Worm (Caenorhabditis elegans) whole organism, L3 larva: ENCODE data around the gene T23E7.6.
A peak's percentile ranks its signal among the peaks of the same experiment; 100 is the strongest.

Source experiments
- R02D3.7 ChIP-seq: fragments of 150-350 bp; optimal IDR thresholded peaks from 2 replicates; lab custom pipeline; 2014; ENCODE audit warnings: missing biosample characterization, missing genetic modification characterization
- ZK546.5 ChIP-seq: sonication (generic microtip); optimal IDR thresholded peaks from 2 replicates; lab custom pipeline; 2017; ENCODE audit warnings: missing biosample characterization, missing genetic modification characterization
- aly-2 ChIP-seq: fragments of 150-350 bp; optimal IDR thresholded peaks from 2 replicates; lab custom pipeline; 2014; ENCODE audit warnings: missing biosample characterization, missing genetic modification characterization
- ama-1 ChIP-seq: fragments of 150-350 bp; optimal IDR thresholded peaks from 2 replicates; lab custom pipeline; 2018
- ceh-16 ChIP-seq: sonication (generic microtip); optimal IDR thresholded peaks from 2 replicates; lab custom pipeline; 2017; ENCODE audit warnings: missing biosample characterization, missing genetic modification characterization
- ceh-82 ChIP-seq: fragments of 150-350 bp; optimal IDR thresholded peaks from 2 replicates; lab custom pipeline; 2014; ENCODE audit warnings: missing biosample characterization, missing genetic modification characterization
- ceh-9 ChIP-seq: sonication (generic microtip); optimal IDR thresholded peaks from 2 replicates; lab custom pipeline; 2018; ENCODE audit warnings: missing biosample characterization, missing genetic modification characterization
- daf-12 ChIP-seq: fragments of 150-350 bp; optimal IDR thresholded peaks from 2 replicates; lab custom pipeline; 2014; ENCODE audit warnings: missing biosample characterization, missing genetic modification reagents, missing genetic modification characterization
- egl-27 ChIP-seq: sonication (generic microtip); optimal IDR thresholded peaks from 4 replicates; lab custom pipeline; 2017; ENCODE audit warnings: missing biosample characterization, missing genetic modification reagents, missing genetic modification characterization
- egl-5 ChIP-seq: fragments of 150-350 bp; optimal IDR thresholded peaks from 2 replicates; lab custom pipeline; 2017; ENCODE audit warnings: missing biosample characterization, missing genetic modification reagents, missing genetic modification characterization, inconsistent platforms
- elt-1 ChIP-seq: fragments of 150-350 bp; optimal IDR thresholded peaks from 2 replicates; lab custom pipeline; 2014; ENCODE audit warnings: missing biosample characterization, missing genetic modification characterization
- elt-2 ChIP-seq: sonication (generic microtip); optimal IDR thresholded peaks from 2 replicates; lab custom pipeline; 2016; ENCODE audit warnings: missing genetic modification reagents, mild to moderate bottlenecking, missing genetic modification characterization, missing compliant biosample characterization
- elt-3 ChIP-seq, 3 experiments: fragments of 150-350 bp in 1 of 3; sonication (generic microtip) in 2 of 3; optimal IDR thresholded peaks; 2 replicates in 2 of 3; 4 replicates in 1 of 3; lab custom pipeline; 2014 to 2017; ENCODE audit warnings: missing biosample characterization in 3 of 3, missing genetic modification characterization in 3 of 3
- fkh-10 ChIP-seq: sonication (generic microtip); optimal IDR thresholded peaks from 2 replicates; lab custom pipeline; 2017; ENCODE audit warnings: missing biosample characterization, missing genetic modification reagents, missing genetic modification characterization
- fkh-2 ChIP-seq: fragments of 150-350 bp; optimal IDR thresholded peaks from 2 replicates; lab custom pipeline; 2014; ENCODE audit warnings: missing biosample characterization, missing genetic modification reagents, missing genetic modification characterization
- fos-1 ChIP-seq: fragments of 150-350 bp; optimal IDR thresholded peaks from 2 replicates; lab custom pipeline; 2014; ENCODE audit warnings: missing biosample characterization, missing genetic modification characterization
- hmg-11 ChIP-seq: sonication (generic microtip); optimal IDR thresholded peaks from 2 replicates; lab custom pipeline; 2016; ENCODE audit warnings: missing genetic modification characterization, missing compliant biosample characterization
- jun-1 ChIP-seq: fragments of 150-350 bp; optimal IDR thresholded peaks from 2 replicates; lab custom pipeline; 2014; ENCODE audit warnings: missing biosample characterization, missing genetic modification reagents, missing genetic modification characterization
- lin-15B ChIP-seq: fragments of 150-350 bp; optimal IDR thresholded peaks from 2 replicates; lab custom pipeline; 2014; ENCODE audit warnings: missing biosample characterization, missing genetic modification characterization
- lin-39 ChIP-seq: fragments of 150-350 bp; optimal IDR thresholded peaks from 2 replicates; lab custom pipeline; 2018; ENCODE audit warnings: missing biosample characterization, missing genetic modification reagents, missing genetic modification characterization
- lsy-12 ChIP-seq: sonication (generic microtip); optimal IDR thresholded peaks from 2 replicates; lab custom pipeline; 2016; ENCODE audit warnings: mild to moderate bottlenecking, missing genetic modification characterization, missing compliant biosample characterization
- mdl-1 ChIP-seq: fragments of 150-350 bp; optimal IDR thresholded peaks from 2 replicates; lab custom pipeline; 2014; ENCODE audit warnings: missing biosample characterization, missing genetic modification characterization
- mml-1 ChIP-seq: fragments of 150-350 bp; sonication (generic microtip); optimal IDR thresholded peaks from 3 replicates; lab custom pipeline; 2014; ENCODE audit warnings: missing biosample characterization, missing genetic modification characterization
- nfya-1 ChIP-seq: sonication (generic microtip); optimal IDR thresholded peaks from 2 replicates; lab custom pipeline; 2017; ENCODE audit warnings: missing genetic modification characterization, mild to moderate bottlenecking, missing compliant biosample characterization, antibody characterized with exemption, moderate library complexity; ENCODE audit not compliant: insufficient read depth
- nhr-11 ChIP-seq: fragments of 150-350 bp; optimal IDR thresholded peaks from 2 replicates; lab custom pipeline; 2014; ENCODE audit warnings: missing biosample characterization, missing genetic modification characterization
- nhr-12 ChIP-seq: fragments of 150-350 bp; optimal IDR thresholded peaks from 2 replicates; lab custom pipeline; 2014; ENCODE audit warnings: missing biosample characterization, missing genetic modification characterization
- nhr-23 ChIP-seq: fragments of 150-350 bp; optimal IDR thresholded peaks from 2 replicates; lab custom pipeline; 2014; ENCODE audit warnings: missing biosample characterization, missing genetic modification reagents, missing genetic modification characterization
- nhr-237 ChIP-seq: fragments of 150-350 bp; optimal IDR thresholded peaks from 2 replicates; lab custom pipeline; 2014; ENCODE audit warnings: missing biosample characterization, missing genetic modification characterization
- nhr-25 ChIP-seq: sonication (generic microtip); optimal IDR thresholded peaks from 2 replicates; lab custom pipeline; 2017; ENCODE audit warnings: missing biosample characterization, missing genetic modification characterization
- nhr-28 ChIP-seq: fragments of 150-350 bp; optimal IDR thresholded peaks from 2 replicates; lab custom pipeline; 2014; ENCODE audit warnings: missing biosample characterization, missing genetic modification characterization
- nhr-43 ChIP-seq: sonication (generic microtip); optimal IDR thresholded peaks from 2 replicates; lab custom pipeline; 2016; ENCODE audit warnings: mild to moderate bottlenecking, missing genetic modification characterization, missing compliant biosample characterization; ENCODE audit not compliant: poor library complexity, severe bottlenecking
- nhr-67 ChIP-seq: fragments of 150-350 bp; optimal IDR thresholded peaks from 2 replicates; lab custom pipeline; 2014; ENCODE audit warnings: missing biosample characterization, missing genetic modification characterization
- nhr-76 ChIP-seq: fragments of 150-350 bp; sonication (generic microtip); optimal IDR thresholded peaks from 5 replicates; lab custom pipeline; 2014; ENCODE audit warnings: missing biosample characterization, missing genetic modification characterization
- nhr-77 ChIP-seq: fragments of 150-350 bp; optimal IDR thresholded peaks from 2 replicates; lab custom pipeline; 2014; ENCODE audit warnings: missing biosample characterization, missing genetic modification characterization
- pha-4 ChIP-seq: fragments of 150-350 bp; optimal IDR thresholded peaks from 2 replicates; lab custom pipeline; 2014; ENCODE audit warnings: missing biosample characterization, missing genetic modification reagents, missing genetic modification characterization
- pqm-1 ChIP-seq: fragments of 150-350 bp; optimal IDR thresholded peaks from 2 replicates; lab custom pipeline; 2017; ENCODE audit warnings: missing biosample characterization, missing genetic modification characterization, inconsistent platforms
- skn-1 ChIP-seq: fragments of 150-350 bp; optimal IDR thresholded peaks from 2 replicates; lab custom pipeline; 2014; ENCODE audit warnings: missing biosample characterization, missing genetic modification characterization
- snpc-4 ChIP-seq: fragments of 150-350 bp; optimal IDR thresholded peaks from 2 replicates; lab custom pipeline; 2014; ENCODE audit warnings: missing biosample characterization, missing genetic modification characterization
- tbx-2 ChIP-seq: sonication (generic microtip); optimal IDR thresholded peaks from 2 replicates; lab custom pipeline; 2016; ENCODE audit warnings: mild to moderate bottlenecking, missing genetic modification characterization, missing compliant biosample characterization
- unc-39 ChIP-seq: sonication (generic microtip); optimal IDR thresholded peaks from 4 replicates; lab custom pipeline; 2017; ENCODE audit warnings: missing biosample characterization, missing genetic modification characterization
- unc-62 ChIP-seq: fragments of 150-350 bp; sonication (generic microtip); optimal IDR thresholded peaks from 4 replicates; lab custom pipeline; 2014; ENCODE audit warnings: missing biosample characterization, missing genetic modification reagents, missing genetic modification characterization
- zag-1 ChIP-seq: fragments of 150-350 bp; optimal IDR thresholded peaks from 2 replicates; lab custom pipeline; 2014; ENCODE audit warnings: missing biosample characterization, missing genetic modification characterization
- ztf-11 ChIP-seq: fragments of 150-350 bp; optimal IDR thresholded peaks from 2 replicates; lab custom pipeline; 2014; ENCODE audit warnings: missing biosample characterization, missing genetic modification characterization
- ztf-4 ChIP-seq: fragments of 150-350 bp; optimal IDR thresholded peaks from 2 replicates; lab custom pipeline; 2014; ENCODE audit warnings: missing biosample characterization, missing genetic modification characterization

The T23E7.6 gene

ce11 chrX:17636326-17636735, 48.3 kb downstream of the T23E7.6 start:
- TF ChIP-seq aly-2 (tag; lab: Kevin White, UChicago) (no peak), elt-2 (tag; lab: Kevin White, UChicago) (peak; percentile 69), nhr-67 (tag; lab: Kevin White, UChicago) (no peak), fos-1 (tag; lab: Kevin White, UChicago) (no peak), ztf-11 (tag; lab: Kevin White, UChicago) (no peak), lsy-12 (tag; lab: Kevin White, UChicago) (no peak), R02D3.7 (no peak), mdl-1 (tag; lab: Kevin White, UChicago) (peak; percentile 31), unc-39 (tag; lab: Kevin White, UChicago) (no peak), unc-62 (GFP tag; lab: Kevin White, UChicago) (no peak), nhr-43 (peak; percentile 23), snpc-4 (tag; lab: Kevin White, UChicago) (no peak), ama-1 (lab: Kevin White, UChicago) (no peak), nhr-77 (tag; lab: Kevin White, UChicago) (no peak), ztf-4 (tag; lab: Kevin White, UChicago) (no peak), mml-1 (tag; lab: Kevin White, UChicago) (peak; percentile 35), pha-4 (tag; lab: Kevin White, UChicago) (peak; percentile 62), lin-39 (tag; lab: Kevin White, UChicago) (no peak), pqm-1 (peak; percentile 67), nfya-1 (tag; lab: Kevin White, UChicago) (peak; percentile 5), lin-15B (no peak)

- TF ChIP-seq aly-2 (tag; lab: Kevin White, UChicago) (no peak), nhr-23 (tag; lab: Kevin White, UChicago) (no peak), daf-12 (tag; lab: Kevin White, UChicago) (no peak), hmg-11 (no peak), nfya-1 (tag; lab: Kevin White, UChicago) (no peak), elt-1 (tag; lab: Kevin White, UChicago) (no peak), zag-1 (tag; lab: Kevin White, UChicago) (no peak), skn-1 (tag; lab: Kevin White, UChicago) (no peak), unc-39 (tag; lab: Kevin White, UChicago) (no peak), lsy-12 (tag; lab: Kevin White, UChicago) (no peak), nhr-11 (tag; lab: Kevin White, UChicago) (no peak), nhr-237 (tag; lab: Kevin White, UChicago) (no peak)
- TF ChIP-seq, all 47 proteins: peak for 0
These were observed 50.4 kb downstream of the T23E7.6 start for ce11 chrX:17634245-17634644.

DNA sequence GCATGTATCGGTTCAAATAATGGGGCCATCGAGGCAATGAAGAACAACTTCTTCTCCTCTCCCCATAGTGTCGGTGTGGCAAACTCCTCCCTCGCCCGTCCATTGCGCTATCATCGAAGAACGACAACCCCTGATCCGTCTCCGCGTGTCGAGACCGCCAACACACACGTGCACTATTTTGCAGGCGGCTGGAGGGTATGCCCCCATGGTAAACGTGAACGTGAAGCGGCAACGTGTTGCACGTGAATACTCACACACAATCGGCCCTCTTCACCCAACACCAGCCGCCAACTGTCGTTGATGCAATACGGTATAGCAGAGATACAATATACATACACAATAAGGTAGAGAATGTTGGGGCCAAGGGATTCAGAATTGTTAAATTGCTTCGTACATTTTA, 51.4 kb downstream of the T23E7.6 start:
- TF ChIP-seq nhr-11 (tag; lab: Kevin White, UChicago) = no peak
- peak; percentile 89 for TF ChIP-seq mml-1 (tag; lab: Kevin White, UChicago)
- TF ChIP-seq skn-1 (tag; lab: Kevin White, UChicago) = no peak
- no peak for TF ChIP-seq ceh-82 (tag; lab: Kevin White, UChicago)
- TF ChIP-seq nhr-28 (tag; lab: Kevin White, UChicago) = no peak
- no peak for TF ChIP-seq nhr-237 (tag; lab: Kevin White, UChicago)
- peak; percentile 41 for TF ChIP-seq tbx-2 (tag; lab: Kevin White, UChicago)
- no peak for TF ChIP-seq nhr-77 (tag; lab: Kevin White, UChicago)
- TF ChIP-seq unc-39 (tag; lab: Kevin White, UChicago) = no peak
- no peak for TF ChIP-seq nhr-12 (tag; lab: Kevin White, UChicago)
- no peak for TF ChIP-seq lsy-12 (tag; lab: Kevin White, UChicago)
- peak; percentile 84 for TF ChIP-seq nhr-25 (tag; lab: Kevin White, UChicago)
- TF ChIP-seq nfya-1 (tag; lab: Kevin White, UChicago) = peak; percentile 57
- no peak for TF ChIP-seq fkh-2 (tag; lab: Kevin White, UChicago)
- TF ChIP-seq ztf-11 (tag; lab: Kevin White, UChicago) = no peak
- TF ChIP-seq daf-12 (tag; lab: Kevin White, UChicago) = no peak
- no peak for TF ChIP-seq fos-1 (tag; lab: Kevin White, UChicago)
- no peak for TF ChIP-seq ama-1 (lab: Kevin White, UChicago)
- TF ChIP-seq egl-5 (tag; lab: Kevin White, UChicago) = peak; percentile 61
- peak; percentile 34 for TF ChIP-seq lin-39 (tag; lab: Kevin White, UChicago)
- TF ChIP-seq mdl-1 (tag; lab: Kevin White, UChicago) = peak; percentile 37
- TF ChIP-seq R02D3.7 = peak; percentile 2
- peak; percentile 62 for TF ChIP-seq nhr-23 (tag; lab: Kevin White, UChicago)
- no peak for TF ChIP-seq zag-1 (tag; lab: Kevin White, UChicago)
- no peak for TF ChIP-seq ceh-9 (tag; lab: Kevin White, UChicago)
- TF ChIP-seq jun-1 (tag; lab: Kevin White, UChicago) = no peak
- peak; percentile 17 for TF ChIP-seq elt-2 (tag; lab: Kevin White, UChicago)
- peak; percentile 94 for TF ChIP-seq nhr-43
- peak; percentile 70 for TF ChIP-seq ztf-4 (tag; lab: Kevin White, UChicago)
- TF ChIP-seq egl-27 = no peak
- no peak for TF ChIP-seq pqm-1
- peak; percentile 25 for TF ChIP-seq hmg-11
- no peak for TF ChIP-seq aly-2 (tag; lab: Kevin White, UChicago)
- no peak for TF ChIP-seq pha-4 (tag; lab: Kevin White, UChicago)
- peak in 2 of 3 experiments; percentile 38 to 79 for TF ChIP-seq elt-3 (tag; optimal IDR thresholded peaks at IDR 0.05; lab: Kevin White, UChicago)
- TF ChIP-seq fkh-10 = no peak
- no peak for TF ChIP-seq lin-15B
- TF ChIP-seq nhr-76 (tag; lab: Kevin White, UChicago) = no peak
- no peak for TF ChIP-seq ZK546.5 (tag; lab: Kevin White, UChicago)
- no peak for TF ChIP-seq nhr-67 (tag; lab: Kevin White, UChicago)
- TF ChIP-seq ceh-16 (tag; lab: Kevin White, UChicago) = no peak
- TF ChIP-seq elt-1 (tag; lab: Kevin White, UChicago) = no peak
- no peak for TF ChIP-seq unc-62 (GFP tag; lab: Kevin White, UChicago)
